Fruit fly (Drosophila melanogaster) whole organism, embryonic: ENCODE data around the gene woc.

Experiments
- CG11560 ChIP-seq: fragments of 200-800 bp; sonication (Bioruptor generic); IDR thresholded peaks from 3 replicates; pipeline ENCODE4 v1.3.6; 2022; ENCODE audit warnings: missing biosample characterization, missing genetic modification characterization
- CG11696 ChIP-seq: fragments of 200-800 bp; sonication (Bioruptor generic); IDR thresholded peaks from 2 replicates; pipeline ENCODE4 v1.3.6; 2022; ENCODE audit warnings: missing biosample characterization, missing genetic modification characterization
- CG14667 ChIP-seq: fragments of 200-800 bp; sonication (Bioruptor generic); IDR thresholded peaks from 2 replicates; pipeline ENCODE4 v1.3.6; 2022; ENCODE audit warnings: missing biosample characterization, missing genetic modification characterization
- CG15696 ChIP-seq: fragments of 200-800 bp; sonication (Bioruptor generic); optimal IDR thresholded peaks from 2 replicates; lab custom pipeline; 2019; ENCODE audit warnings: missing biosample characterization, mild to moderate bottlenecking, missing genetic modification characterization, moderate library complexity
- CG18619 ChIP-seq: fragments of 200-800 bp; sonication (Bioruptor generic); optimal IDR thresholded peaks from 3 replicates; lab custom pipeline; 2017; ENCODE audit warnings: missing biosample characterization, mild to moderate bottlenecking, missing genetic modification characterization
- CG2875 ChIP-seq: fragments of 200-800 bp; sonication (Bioruptor generic); optimal IDR thresholded peaks from 2 replicates; lab custom pipeline; 2017; ENCODE audit warnings: missing biosample characterization, mild to moderate bottlenecking, missing genetic modification characterization, missing genetic modification reagents
- CG34224 ChIP-seq: fragments of 200-800 bp; sonication (Bioruptor generic); IDR thresholded peaks from 3 replicates; pipeline ENCODE4 v1.3.6; 2022; ENCODE audit warnings: missing biosample characterization, missing genetic modification characterization; ENCODE audit not compliant: partially characterized antibody
- CG5953 ChIP-seq: fragments of 200-800 bp; sonication (Bioruptor generic); IDR thresholded peaks from 2 replicates; pipeline ENCODE4 v1.3.6; 2022; ENCODE audit warnings: missing biosample characterization, missing genetic modification characterization
- CG6765 ChIP-seq: fragments of 200-800 bp; sonication (Bioruptor generic); optimal IDR thresholded peaks from 3 replicates; lab custom pipeline; 2017; ENCODE audit warnings: missing biosample characterization, mild to moderate bottlenecking, missing genetic modification characterization
- CG6813 ChIP-seq: fragments of 200-800 bp; sonication (Bioruptor generic); optimal IDR thresholded peaks from 2 replicates; lab custom pipeline; 2017; ENCODE audit warnings: missing biosample characterization, missing genetic modification characterization, mild to moderate bottlenecking, moderate library complexity, missing genetic modification reagents
- CG6854 ChIP-seq: fragments of 200-800 bp; sonication (Bioruptor generic); optimal IDR thresholded peaks from 3 replicates; lab custom pipeline; 2017; ENCODE audit warnings: missing biosample characterization, mild to moderate bottlenecking, missing genetic modification characterization
- CG7556 ChIP-seq: fragments of 200-800 bp; sonication (Bioruptor generic); optimal IDR thresholded peaks from 2 replicates; lab custom pipeline; 2017; ENCODE audit warnings: missing biosample characterization, mild to moderate bottlenecking, missing genetic modification characterization
- CG7987 ChIP-seq: fragments of 200-800 bp; sonication (Bioruptor generic); optimal IDR thresholded peaks from 2 replicates; lab custom pipeline; 2018; ENCODE audit warnings: missing biosample characterization, mild to moderate bottlenecking, missing genetic modification characterization, moderate library complexity
- CG8290 ChIP-seq, 3 experiments: fragments of 200-800 bp; sonication (Bioruptor generic); optimal IDR thresholded peaks; 2 replicates each; lab custom pipeline; 2016 to 2019; ENCODE audit warnings: missing biosample characterization in 3 of 3, missing genetic modification characterization in 3 of 3, mild to moderate bottlenecking in 2 of 3, moderate library complexity in 1 of 3
- CG8944 ChIP-seq: fragments of 200-800 bp; sonication (Bioruptor generic); optimal IDR thresholded peaks from 3 replicates; lab custom pipeline; 2016; ENCODE audit warnings: missing biosample characterization, missing genetic modification characterization
- CG9215 ChIP-seq: fragments of 200-800 bp; sonication (Bioruptor generic); IDR thresholded peaks from 2 replicates; pipeline ENCODE4 v1.3.6; 2022; ENCODE audit warnings: missing biosample characterization, missing genetic modification characterization
- Dp ChIP-seq: fragments of 200-800 bp; sonication (Bioruptor generic); optimal IDR thresholded peaks from 2 replicates; lab custom pipeline; 2018; ENCODE audit warnings: missing biosample characterization, mild to moderate bottlenecking, missing genetic modification characterization, moderate library complexity
- Dref ChIP-seq: fragments of 200-800 bp; sonication (Bioruptor generic); IDR thresholded peaks from 2 replicates; pipeline ENCODE4 v1.3.6; 2022; ENCODE audit warnings: missing biosample characterization, missing genetic modification characterization
- E2f1 ChIP-seq: fragments of 200-800 bp; sonication (Bioruptor generic); IDR thresholded peaks from 2 replicates; pipeline ENCODE4 v1.3.6; 2022; ENCODE audit warnings: missing biosample characterization, missing genetic modification characterization
- Fer3 ChIP-seq: fragments of 200-800 bp; sonication (Bioruptor generic); optimal IDR thresholded peaks from 2 replicates; lab custom pipeline; 2018; ENCODE audit warnings: missing biosample characterization, mild to moderate bottlenecking, missing genetic modification characterization, moderate library complexity
- Hey ChIP-seq: fragments of 200-800 bp; sonication (Bioruptor generic); optimal IDR thresholded peaks from 3 replicates; lab custom pipeline; 2018; ENCODE audit warnings: missing biosample characterization, mild to moderate bottlenecking, missing genetic modification characterization
- HmgD ChIP-seq: fragments of 200-800 bp; sonication (Bioruptor generic); optimal IDR thresholded peaks from 3 replicates; lab custom pipeline; 2016; ENCODE audit warnings: missing biosample characterization, missing genetic modification characterization
- Jarid2 ChIP-seq: fragments of 200-800 bp; sonication (Bioruptor generic); optimal IDR thresholded peaks from 3 replicates; lab custom pipeline; 2017; ENCODE audit warnings: mild to moderate bottlenecking, missing biosample characterization, missing genetic modification reagents, missing genetic modification characterization
- NFAT ChIP-seq: fragments of 200-800 bp; sonication (Bioruptor generic); IDR thresholded peaks from 2 replicates; pipeline ENCODE4 v1.3.6; 2022; ENCODE audit warnings: missing biosample characterization, missing genetic modification characterization
- NK7.1 ChIP-seq: fragments of 200-800 bp; sonication (Bioruptor generic); optimal IDR thresholded peaks from 3 replicates; lab custom pipeline; 2016; ENCODE audit warnings: missing biosample characterization, missing genetic modification characterization
- Oli ChIP-seq: fragments of 200-800 bp; sonication (Bioruptor generic); optimal IDR thresholded peaks from 2 replicates; lab custom pipeline; 2018; ENCODE audit warnings: missing biosample characterization, mild to moderate bottlenecking, missing genetic modification characterization, moderate library complexity
- Sin3A ChIP-seq: fragments of >200 bp; optimal IDR thresholded peaks from 2 replicates; lab custom pipeline; 2018
- Sry-β ChIP-seq: fragments of 200-800 bp; sonication (Bioruptor generic); optimal IDR thresholded peaks from 2 replicates; lab custom pipeline; 2018; ENCODE audit warnings: missing biosample characterization, mild to moderate bottlenecking, missing genetic modification characterization, moderate library complexity
- Sry-δ ChIP-seq: fragments of 200-800 bp; sonication (Bioruptor generic); optimal IDR thresholded peaks from 2 replicates; lab custom pipeline; 2016; ENCODE audit warnings: missing biosample characterization, missing genetic modification characterization
- Taf1 ChIP-seq: fragments of 200-800 bp; sonication (Bioruptor generic); IDR thresholded peaks from 2 replicates; pipeline ENCODE4 v1.3.6; 2022; ENCODE audit warnings: missing biosample characterization, missing genetic modification characterization
- Xrp1 ChIP-seq: fragments of 200-800 bp; sonication (Bioruptor generic); IDR thresholded peaks from 2 replicates; pipeline ENCODE4 v1.3.6; 2022; ENCODE audit warnings: missing biosample characterization, missing genetic modification characterization
- aop ChIP-seq: fragments of 200-800 bp; sonication (Bioruptor generic); IDR thresholded peaks from 2 replicates; pipeline ENCODE4 v1.3.6; 2022; ENCODE audit warnings: missing biosample characterization, missing genetic modification characterization
- ara ChIP-seq: fragments of 200-800 bp; sonication (Bioruptor generic); IDR thresholded peaks from 2 replicates; pipeline ENCODE4 v1.3.6; 2022; ENCODE audit warnings: missing biosample characterization, missing genetic modification characterization
- ash1 ChIP-seq: fragments of 200-800 bp; sonication (Bioruptor generic); optimal IDR thresholded peaks from 2 replicates; lab custom pipeline; 2018; ENCODE audit warnings: missing biosample characterization, mild to moderate bottlenecking, missing genetic modification characterization
- ato ChIP-seq: fragments of 200-800 bp; sonication (Bioruptor generic); IDR thresholded peaks from 2 replicates; pipeline ENCODE4 v1.3.6; 2022; ENCODE audit warnings: missing biosample characterization, missing genetic modification characterization; ENCODE audit not compliant: partially characterized antibody
- cas ChIP-seq: fragments of 200-800 bp; sonication (Bioruptor generic); IDR thresholded peaks from 2 replicates; pipeline ENCODE4 v1.3.6; 2022; ENCODE audit warnings: missing biosample characterization, missing genetic modification characterization
- chif ChIP-seq, 2 experiments: fragments of 200-800 bp; sonication (Bioruptor generic); optimal IDR thresholded peaks; 3 replicates each; lab custom pipeline; 2016; ENCODE audit warnings: missing biosample characterization in 2 of 2, missing genetic modification characterization in 2 of 2
- chinmo ChIP-seq: fragments of 200-800 bp; sonication (Bioruptor generic); IDR thresholded peaks from 4 replicates; pipeline ENCODE4 v1.3.6; 2022; ENCODE audit warnings: missing biosample characterization, missing genetic modification characterization; ENCODE audit not compliant: partially characterized antibody
- corto ChIP-seq: fragments of 200-800 bp; sonication (Bioruptor generic); optimal IDR thresholded peaks from 2 replicates; lab custom pipeline; 2016; ENCODE audit warnings: missing biosample characterization, mild to moderate bottlenecking, missing genetic modification characterization, moderate library complexity
- dan ChIP-seq: fragments of 200-800 bp; sonication (Bioruptor generic); IDR thresholded peaks from 2 replicates; pipeline ENCODE4 v1.3.6; 2022; ENCODE audit warnings: missing biosample characterization, missing genetic modification characterization
- gem ChIP-seq: fragments of 200-800 bp; sonication (Bioruptor generic); optimal IDR thresholded peaks from 2 replicates; lab custom pipeline; 2019; ENCODE audit warnings: missing biosample characterization, mild to moderate bottlenecking, missing genetic modification characterization, moderate library complexity
- insv ChIP-seq, 2 experiments: fragments of 200-800 bp; sonication (Bioruptor generic); optimal IDR thresholded peaks; 3 replicates each; lab custom pipeline; 2016 to 2018; ENCODE audit warnings: missing biosample characterization in 2 of 2, missing genetic modification characterization in 2 of 2
- inv ChIP-seq: fragments of 200-800 bp; sonication (Bioruptor generic); IDR thresholded peaks from 2 replicates; pipeline ENCODE4 v1.3.6; 2022; ENCODE audit warnings: missing biosample characterization, missing genetic modification characterization; ENCODE audit not compliant: partially characterized antibody
- jumu ChIP-seq: fragments of 200-800 bp; sonication (Bioruptor generic); optimal IDR thresholded peaks from 3 replicates; lab custom pipeline; 2016; ENCODE audit warnings: missing biosample characterization, missing genetic modification characterization
- kay ChIP-seq: fragments of 200-800 bp; sonication (Bioruptor generic); optimal IDR thresholded peaks from 2 replicates; lab custom pipeline; 2016; ENCODE audit warnings: missing biosample characterization, missing genetic modification characterization
- mam ChIP-seq: fragments of 200-800 bp; sonication (Bioruptor generic); optimal IDR thresholded peaks from 3 replicates; lab custom pipeline; 2016; ENCODE audit warnings: missing biosample characterization, missing genetic modification characterization
- nerfin-1 ChIP-seq: fragments of 200-800 bp; sonication (Bioruptor generic); optimal IDR thresholded peaks from 3 replicates; lab custom pipeline; 2019; ENCODE audit warnings: missing biosample characterization, mild to moderate bottlenecking, missing genetic modification characterization, moderate library complexity
- pita ChIP-seq: fragments of 200-800 bp; sonication (Bioruptor generic); optimal IDR thresholded peaks from 2 replicates; lab custom pipeline; 2017; ENCODE audit warnings: missing biosample characterization, mild to moderate bottlenecking, missing genetic modification characterization
- tna ChIP-seq: fragments of 200-800 bp; sonication (Bioruptor generic); IDR thresholded peaks from 2 replicates; pipeline ENCODE4 v1.3.6; 2022; ENCODE audit warnings: missing biosample characterization, missing genetic modification characterization; ENCODE audit not compliant: partially characterized antibody
- tup ChIP-seq: fragments of 200-800 bp; sonication (Bioruptor generic); optimal IDR thresholded peaks from 2 replicates; lab custom pipeline; 2016; ENCODE audit warnings: missing biosample characterization, mild to moderate bottlenecking, missing genetic modification characterization, moderate library complexity
- zen ChIP-seq: fragments of 200-800 bp; sonication (Bioruptor generic); optimal IDR thresholded peaks from 3 replicates; lab custom pipeline; 2018; ENCODE audit warnings: missing biosample characterization, mild to moderate bottlenecking, missing genetic modification characterization, moderate library complexity

woc gene

dm6 chr3R:27245401-27245757 is 18.5 kb downstream of the woc start (continued):
- TF ChIP-seq CG7987 (GFP tag; lab: Kevin White, UChicago) (no peak), pita (GFP tag; lab: Kevin White, UChicago) (no peak), Sin3A (lab: Kevin White, UChicago) (peak; percentile 0), CG14667 (GFP tag; lab: Robert Waterston, UW) (no peak), CG6813 (no peak), HmgD (GFP tag; lab: Kevin White, UChicago) (no peak), CG11696 (GFP tag; lab: Robert Waterston, UW) (no peak), CG8944 (no peak), gem (tag; lab: Kevin White, UChicago) (no peak), tna (no peak), cas (GFP tag; lab: Robert Waterston, UW) (no peak), Hey (tag; lab: Kevin White, UChicago) (no peak), chinmo (GFP tag; lab: Robert Waterston, UW) (peak; percentile 89; the same call in 3 of the 4 replicates), tup (GFP tag; lab: Kevin White, UChicago) (no peak), nerfin-1 (tag; lab: Kevin White, UChicago) (no peak), ato (0 out of 2 replicates have a peak, but pooled peaks have one; percentile 4), Dp (peak; percentile 16), NFAT (GFP tag; lab: Robert Waterston, UW) (no peak), NK7.1 (GFP tag; lab: Kevin White, UChicago) (no peak), CG6854 (GFP tag; lab: Kevin White, UChicago) (no peak), insv (GFP tag; optimal IDR thresholded peaks at IDR 0.05; lab: Kevin White, UChicago) (no peak), corto (no peak), Sry-β (GFP tag; lab: Kevin White, UChicago) (no peak), dan (no peak), ara (GFP tag; lab: Robert Waterston, UW) (no peak), CG9215 (GFP tag; lab: Robert Waterston, UW) (peak; percentile 26; the same call in 1 of the 2 replicates), Fer3 (tag; lab: Kevin White, UChicago) (no peak), CG7556 (GFP tag; lab: Kevin White, UChicago) (no peak), CG15696 (tag; lab: Kevin White, UChicago) (no peak), Dref (GFP tag; lab: Robert Waterston, UW) (no peak), mam (GFP tag; lab: Kevin White, UChicago) (no peak), ash1 (GFP tag; lab: Kevin White, UChicago) (no peak), Oli (tag; lab: Kevin White, UChicago) (no peak), CG2875 (GFP tag; lab: Kevin White, UChicago) (no peak), CG34224 (0 out of 3 replicates have a peak, but pooled peaks have one; percentile 33), CG6765 (GFP tag; lab: Kevin White, UChicago) (no peak), Jarid2 (GFP tag; lab: Kevin White, UChicago) (no peak), CG8290 (GFP tag; optimal IDR thresholded peaks at IDR 0.05; lab: Kevin White, UChicago) (no peak), CG8290 (tag; optimal IDR thresholded peaks at IDR 0.05; lab: Kevin White, UChicago) (no peak), jumu (GFP tag; lab: Kevin White, UChicago) (no peak), Taf1 (GFP tag; lab: Robert Waterston, UW) (no peak), Xrp1 (GFP tag; lab: Robert Waterston, UW) (no peak), E2f1 (GFP tag; lab: Robert Waterston, UW) (no peak), aop (no peak), CG5953 (GFP tag; lab: Robert Waterston, UW) (no peak), Sry-δ (peak; percentile 16), inv (no peak), zen (tag; lab: Kevin White, UChicago) (no peak), CG11560 (tag; lab: Robert Waterston, UW) (no peak), CG18619 (no peak), chif (GFP tag; optimal IDR thresholded peaks at IDR 0.05; lab: Kevin White, UChicago) (peak in 1 of 2 experiments; percentile 17), kay (GFP tag; lab: Kevin White, UChicago) (peak; percentile 38)
